Fruit fly (Drosophila melanogaster): ENCODE data around the gene Usp7.

The Usp7 gene

dm6 chrX:12014800-12015389 is 13.9 kb downstream of the Usp7 start (continued):
- TF ChIP-seq HHEX (GFP tag; optimal IDR thresholded peaks at IDR 0.05) (peak; percentile 14), gt (GFP tag; IDR thresholded peaks at IDR 0.05) (no peak), dmrt11E (tag; optimal IDR thresholded peaks at IDR 0.05) (peak; percentile 7), nom (GFP tag; optimal IDR thresholded peaks at IDR 0.05) (peak; percentile 12), Sox100B (GFP tag; optimal IDR thresholded peaks at IDR 0.05) (peak; percentile 3), Med (GFP tag) (peak; percentile 82), CG18262 (tag; optimal IDR thresholded peaks at IDR 0.05) (peak; percentile 46), CG14710 (tag; optimal IDR thresholded peaks at IDR 0.05) (peak; percentile 15), fd3F (GFP tag; optimal IDR thresholded peaks at IDR 0.05) (no peak), Mrtf (GFP tag; IDR thresholded peaks at IDR 0.05) (no peak), gce (GFP tag; IDR thresholded peaks at IDR 0.05) (0 out of 3 replicates have a peak, but pooled peaks have one; percentile 4), crol (GFP tag; IDR thresholded peaks at IDR 0.05) (no peak), CG18599 (GFP tag; optimal IDR thresholded peaks at IDR 0.05) (peak; percentile 29), CG32532 (GFP tag; IDR thresholded peaks at IDR 0.05) (peak; percentile 34), H15 (GFP tag; IDR thresholded peaks at IDR 0.05) (0 out of 3 replicates have a peak, but pooled peaks have one; percentile 7), CG9727 (GFP tag; optimal IDR thresholded peaks at IDR 0.05) (peak; percentile 36), ems (GFP tag; optimal IDR thresholded peaks at IDR 0.05) (no peak), CG14014 (GFP tag; IDR thresholded peaks at IDR 0.05) (0 out of 2 replicates have a peak, but pooled peaks have one; percentile 5), grau (tag; optimal IDR thresholded peaks at IDR 0.05) (peak; percentile 38), bcd (GFP tag; optimal IDR thresholded peaks at IDR 0.05) (peak; percentile 21), CG10274 (GFP tag; optimal IDR thresholded peaks at IDR 0.05) (no peak), CG7372 (GFP tag; IDR thresholded peaks at IDR 0.05) (no peak), Hr51 (GFP tag; optimal IDR thresholded peaks at IDR 0.05) (no peak), CG1024 (GFP tag; IDR thresholded peaks at IDR 0.05) (0 out of 2 replicates have a peak, but pooled peaks have one; percentile 3), Vsx1 (GFP tag; optimal IDR thresholded peaks at IDR 0.05) (no peak), H2.0 (GFP tag; IDR thresholded peaks at IDR 0.05) (peak; percentile 30), pb (GFP tag; optimal IDR thresholded peaks at IDR 0.05) (no peak), CG3163 (GFP tag; optimal IDR thresholded peaks at IDR 0.05) (no peak), dpn (GFP tag; optimal IDR thresholded peaks at IDR 0.05) (peak in 1 of 2 experiments; percentile 2), CG6689 (GFP tag; IDR thresholded peaks at IDR 0.05) (peak; percentile 28; the same call in 1 of the 2 replicates), CG7928 (GFP tag; optimal IDR thresholded peaks at IDR 0.05) (no peak), CG16779 (GFP tag; IDR thresholded peaks at IDR 0.05) (no peak), sisA (GFP tag; IDR thresholded peaks at IDR 0.05) (peak; percentile 34; the same call in 1 of the 2 replicates), CG30403 (GFP tag; optimal IDR thresholded peaks at IDR 0.05) (peak; percentile 36), h (optimal IDR thresholded peaks at IDR 0.05) (no peak), gcm2 (GFP tag; optimal IDR thresholded peaks at IDR 0.05) (no peak), pan (optimal IDR thresholded peaks at IDR 0.05) (no peak), pan (GFP tag; optimal IDR thresholded peaks at IDR 0.05 in 1 of 2, IDR thresholded peaks at IDR 0.05 in 1 of 2) (peak in 1 of 2 experiments; percentile 68), row (GFP tag; IDR thresholded peaks at IDR 0.05) (peak; percentile 69), usp (GFP tag; optimal IDR thresholded peaks at IDR 0.05) (no peak), ash1 (GFP tag; optimal IDR thresholded peaks at IDR 0.05) (no peak), ro (GFP tag; IDR thresholded peaks at IDR 0.05) (no peak), CG32767 (GFP tag; IDR thresholded peaks at IDR 0.05) (no peak), CG6813 (GFP tag; optimal IDR thresholded peaks at IDR 0.05) (peak; percentile 13), ara (GFP tag; IDR thresholded peaks at IDR 0.05) (peak; percentile 20; the same call in 1 of the 2 replicates), twi (tag; optimal IDR thresholded peaks at IDR 0.05) (no peak), CG11456 (GFP tag; IDR thresholded peaks at IDR 0.05) (0 out of 3 replicates have a peak, but pooled peaks have one; percentile 8), CG17612 (GFP tag; IDR thresholded peaks at IDR 0.05) (no peak), CG3726 (GFP tag; IDR thresholded peaks at IDR 0.05) (0 out of 3 replicates have a peak, but pooled peaks have one; percentile 52), HLH54F (GFP tag; optimal IDR thresholded peaks at IDR 0.05) (peak; percentile 18), CG8359 (GFP tag; optimal IDR thresholded peaks at IDR 0.05; ENCODE audit: borderline replicate concordance) (peak; percentile 67)
